Worm (Caenorhabditis elegans) whole organism, L1 larva: ENCODE measurements around the gene ipla-7.

Experiments used
- ceh-88 ChIP-seq: fragments of 200-800 bp; sonication (Bioruptor generic); IDR thresholded peaks from 2 replicates; pipeline ENCODE4 v1.3.6; 2022; ENCODE audit warnings: missing genetic modification characterization, missing compliant biosample characterization
- ces-1 ChIP-seq: fragments of 150-350 bp; optimal IDR thresholded peaks from 2 replicates; lab custom pipeline; 2014; ENCODE audit warnings: missing biosample characterization, missing genetic modification reagents, missing genetic modification characterization
- efl-3 ChIP-seq: fragments of 200-800 bp; sonication (Bioruptor generic); optimal IDR thresholded peaks from 2 replicates; lab custom pipeline; 2018; ENCODE audit warnings: mild to moderate bottlenecking, missing genetic modification characterization, missing compliant biosample characterization
- egl-13 ChIP-seq: sonication (generic microtip); optimal IDR thresholded peaks from 2 replicates; lab custom pipeline; 2016; ENCODE audit warnings: missing genotype, missing genetic modification reagents, missing genetic modification characterization, missing compliant biosample characterization
- elt-2 ChIP-seq: sonication (generic microtip); optimal IDR thresholded peaks from 2 replicates; lab custom pipeline; 2016; ENCODE audit warnings: missing genetic modification characterization, mild to moderate bottlenecking, inconsistent platforms, missing compliant biosample characterization, missing genetic modification reagents
- fkh-10 ChIP-seq: sonication (generic microtip); optimal IDR thresholded peaks from 2 replicates; lab custom pipeline; 2017; ENCODE audit warnings: missing biosample characterization, missing genetic modification reagents, missing genetic modification characterization
- jun-1 ChIP-seq: fragments of 150-350 bp; optimal IDR thresholded peaks from 2 replicates; lab custom pipeline; 2014; ENCODE audit warnings: missing biosample characterization, missing genetic modification reagents, missing genetic modification characterization
- lin-13 ChIP-seq: fragments of 150-350 bp; optimal IDR thresholded peaks from 2 replicates; lab custom pipeline; 2014; ENCODE audit warnings: missing biosample characterization, missing genetic modification reagents, missing genetic modification characterization
- lsy-2 ChIP-seq, 2 experiments: fragments of 150-350 bp; optimal IDR thresholded peaks; 2 replicates each; lab custom pipeline; 2014; ENCODE audit warnings: missing biosample characterization in 2 of 2, missing genetic modification characterization in 2 of 2
- nhr-28 ChIP-seq: fragments of 150-350 bp; optimal IDR thresholded peaks from 2 replicates; lab custom pipeline; 2014; ENCODE audit warnings: missing biosample characterization, missing genetic modification characterization
- pqm-1 ChIP-seq: sonication (generic microtip); optimal IDR thresholded peaks from 3 replicates; lab custom pipeline; 2017; ENCODE audit warnings: missing biosample characterization, missing genetic modification characterization
- snpc-4 ChIP-seq: fragments of 150-350 bp; optimal IDR thresholded peaks from 2 replicates; lab custom pipeline; 2014; ENCODE audit warnings: missing biosample characterization, missing genetic modification characterization
- sox-4 ChIP-seq: sonication (generic microtip); optimal IDR thresholded peaks from 2 replicates; lab custom pipeline; 2016; ENCODE audit warnings: missing genetic modification characterization, missing compliant biosample characterization
- zag-1 ChIP-seq: fragments of 150-350 bp; optimal IDR thresholded peaks from 2 replicates; lab custom pipeline; 2014; ENCODE audit warnings: missing biosample characterization, missing genetic modification characterization

DNA sequence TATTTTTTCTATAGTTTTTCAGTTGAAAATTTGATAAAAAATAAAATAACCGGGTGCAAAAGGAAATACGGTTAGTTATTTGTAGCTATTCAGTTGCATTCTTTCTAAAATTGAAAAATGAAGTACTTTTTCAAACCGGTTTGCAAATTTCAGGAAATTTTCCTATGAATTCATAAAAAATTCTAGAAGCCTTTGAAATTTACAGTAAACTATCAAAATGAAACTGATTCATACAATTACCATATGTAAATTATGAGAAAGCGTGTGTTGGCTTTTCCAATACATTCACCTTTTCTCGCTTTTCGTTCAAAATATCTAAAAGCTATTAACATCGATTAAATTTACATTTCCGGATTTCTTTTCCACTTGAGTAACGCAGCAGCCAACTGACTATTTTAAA, 45.7 kb downstream of the ipla-7 start, which contains the start of gene ent-7:
- no peak for TF ChIP-seq ces-1 (GFP tag; lab: Kevin White, UChicago)
- no peak for TF ChIP-seq elt-2
- no peak for TF ChIP-seq sox-4 (tag; lab: Kevin White, UChicago)
- TF ChIP-seq ceh-88 (GFP tag; lab: Robert Waterston, UW): no peak
- TF ChIP-seq jun-1 (tag; lab: Kevin White, UChicago): no peak
- TF ChIP-seq fkh-10 (GFP tag; lab: Kevin White, UChicago): no peak
- TF ChIP-seq zag-1 (tag; lab: Kevin White, UChicago): no peak
- TF ChIP-seq lsy-2 (tag; optimal IDR thresholded peaks at IDR 0.05; lab: Kevin White, UChicago): no peak
- no peak for TF ChIP-seq lin-13 (GFP tag; lab: Kevin White, UChicago)
- TF ChIP-seq snpc-4 (tag; lab: Kevin White, UChicago): no peak
- TF ChIP-seq egl-13 (tag; lab: Kevin White, UChicago): no peak
- no peak for TF ChIP-seq pqm-1
- TF ChIP-seq efl-3: no peak
- no peak for TF ChIP-seq nhr-28 (tag; lab: Kevin White, UChicago)
